Worm (Caenorhabditis elegans): ENCODE data around the gene stt-3.

- no peak for TF ChIP-seq fkh-2 (tag; optimal IDR thresholded peaks at IDR 0.05)
- no peak for TF ChIP-seq ztf-4 (tag; optimal IDR thresholded peaks at IDR 0.05)
Measured at ce11 chrIII:6260115-6260514, 11.7 kb downstream of the stt-3 start, which contains the start of gene srg-2.

Data from whole organism, L3 larva.